Fruit fly (Drosophila melanogaster): ENCODE data around the gene CG17930.

Gene CG17930

dm6 chr3R:16327549-16327948 is at the start of gene CG17930:
CG17930 (plus strand) TSS chr3R:16327849.
- TF ChIP-seq Sin3A (optimal IDR thresholded peaks at IDR 0.05) (no peak), ttk (optimal IDR thresholded peaks at IDR 0.05) (no peak), Myc (optimal IDR thresholded peaks at IDR 0.05) (no peak), psq (optimal IDR thresholded peaks at IDR 0.05) (no peak), h (optimal IDR thresholded peaks at IDR 0.05) (no peak), insv (optimal IDR thresholded peaks at IDR 0.05) (no peak)

DNA sequence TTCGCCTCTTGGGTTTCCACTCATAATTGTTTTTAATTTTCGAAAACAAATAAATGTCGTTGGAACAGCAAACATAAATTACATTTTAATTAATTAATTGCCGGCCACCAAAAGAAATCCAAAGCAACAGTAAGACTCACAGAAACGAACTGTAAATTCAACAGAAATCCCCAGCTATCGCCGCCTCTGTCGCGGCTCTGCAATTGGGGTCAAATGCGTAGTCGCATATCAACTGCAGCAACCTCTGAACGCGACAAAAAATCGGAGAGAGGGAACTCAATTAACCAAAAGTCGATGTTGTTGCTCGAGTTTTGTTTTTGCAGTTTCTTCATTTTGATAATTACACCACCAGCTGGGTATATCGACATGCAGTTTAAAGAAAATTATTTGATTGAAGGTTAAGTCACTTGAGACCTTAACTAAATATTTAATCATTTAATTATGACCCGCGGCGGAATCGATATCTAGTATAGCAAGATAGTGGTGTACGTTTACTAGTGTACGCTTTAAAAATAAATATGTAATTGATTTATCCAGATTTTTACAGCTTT is 48.2 kb upstream of the CG17930 start:
- TF ChIP-seq h (optimal IDR thresholded peaks at IDR 0.05), result no peak
- no peak for TF ChIP-seq Myc (optimal IDR thresholded peaks at IDR 0.05)
- no peak for TF ChIP-seq ttk (optimal IDR thresholded peaks at IDR 0.05)
- TF ChIP-seq psq (optimal IDR thresholded peaks at IDR 0.05), result no peak
- no peak for TF ChIP-seq insv (optimal IDR thresholded peaks at IDR 0.05)
- no peak for TF ChIP-seq Sin3A (optimal IDR thresholded peaks at IDR 0.05)

DNA sequence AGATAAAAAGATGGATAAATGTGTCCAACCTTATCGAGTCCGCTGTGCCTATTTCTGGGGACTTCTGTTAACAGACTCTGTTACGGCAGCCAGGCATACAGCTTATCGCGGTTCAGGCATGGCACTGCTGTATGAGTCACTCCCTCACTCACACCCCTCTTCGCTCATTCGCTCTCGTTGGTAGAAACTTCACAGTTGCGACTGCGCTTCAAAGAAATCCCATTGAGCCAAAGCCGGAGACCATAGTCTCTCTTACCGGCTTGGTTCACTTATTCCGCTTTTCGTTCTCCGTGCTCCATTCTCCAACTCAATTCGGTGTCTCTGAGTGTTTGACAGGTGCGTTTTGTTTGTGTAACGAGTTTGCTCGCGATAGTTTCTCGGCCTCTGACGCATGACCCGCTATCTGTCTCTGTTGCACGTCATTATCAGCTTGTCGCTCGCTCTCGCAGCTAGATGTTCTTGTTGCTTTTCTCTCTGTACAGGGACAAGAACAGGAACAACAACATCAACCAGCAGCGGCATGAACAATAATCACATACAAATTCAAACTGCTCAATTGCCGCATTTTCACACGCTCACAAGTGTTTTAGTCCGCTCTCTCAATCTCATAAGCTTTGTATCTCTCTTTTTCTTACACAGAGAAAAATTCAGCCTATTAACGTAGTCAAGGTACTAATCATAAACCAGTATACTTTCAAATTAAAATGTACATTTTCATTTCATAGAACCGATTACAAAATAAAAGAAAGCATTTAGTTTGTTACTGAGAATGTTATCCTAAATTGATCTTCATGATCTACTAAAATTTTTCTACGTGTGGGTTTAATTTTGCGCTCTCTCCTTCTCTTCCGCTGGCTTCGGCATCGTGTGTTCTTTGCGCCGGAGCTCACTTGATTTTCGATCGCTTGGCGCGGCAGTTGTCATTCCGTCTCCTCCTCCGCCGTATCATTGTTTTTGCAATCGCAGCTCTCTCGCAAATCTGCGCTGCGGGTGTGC is 47.3 kb upstream of the CG17930 start:
- TF ChIP-seq Myc (optimal IDR thresholded peaks at IDR 0.05), result no peak
- no peak for TF ChIP-seq ttk (optimal IDR thresholded peaks at IDR 0.05)
- no peak for TF ChIP-seq Sin3A (optimal IDR thresholded peaks at IDR 0.05)
- no peak for TF ChIP-seq insv (optimal IDR thresholded peaks at IDR 0.05)
- TF ChIP-seq psq (optimal IDR thresholded peaks at IDR 0.05), result no peak

dm6 chr3R:16281033-16281680 is 46.5 kb upstream of the CG17930 start:
- no peak for TF ChIP-seq insv (optimal IDR thresholded peaks at IDR 0.05)

DNA sequence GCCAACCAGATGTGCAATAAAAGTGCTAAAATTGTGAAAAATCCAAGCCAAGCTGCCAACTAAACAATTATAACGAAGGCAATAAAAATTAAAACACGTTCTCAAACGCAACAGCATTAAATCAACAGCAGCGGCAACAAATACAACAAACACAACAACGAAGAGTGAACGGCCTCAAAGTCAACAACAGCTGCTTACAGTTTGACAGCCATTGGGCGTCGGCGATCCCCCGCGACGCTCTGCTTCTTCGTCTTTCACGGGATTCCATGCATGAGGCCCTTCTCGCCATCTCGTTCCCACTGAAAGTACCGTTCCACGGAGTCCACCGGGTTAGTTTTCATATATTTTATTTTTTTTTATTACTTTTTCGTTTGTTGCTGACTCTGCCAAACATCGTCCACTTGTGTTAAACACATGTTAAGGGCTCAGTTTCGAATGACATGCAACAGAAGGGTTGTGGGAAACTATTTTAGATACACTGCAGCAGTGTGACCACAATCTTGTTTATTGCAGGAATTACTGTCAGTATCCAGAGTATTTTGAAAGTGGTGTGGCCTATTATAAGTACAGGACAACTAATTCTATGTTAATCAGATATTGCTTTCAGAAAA is 45.5 kb upstream of the CG17930 start:
- TF ChIP-seq insv (optimal IDR thresholded peaks at IDR 0.05), result no peak
- TF ChIP-seq psq (optimal IDR thresholded peaks at IDR 0.05), result no peak
- TF ChIP-seq ttk (optimal IDR thresholded peaks at IDR 0.05), result no peak
- TF ChIP-seq Sin3A (optimal IDR thresholded peaks at IDR 0.05), result no peak
- no peak for TF ChIP-seq h (optimal IDR thresholded peaks at IDR 0.05)
- no peak for TF ChIP-seq Myc (optimal IDR thresholded peaks at IDR 0.05)

DNA sequence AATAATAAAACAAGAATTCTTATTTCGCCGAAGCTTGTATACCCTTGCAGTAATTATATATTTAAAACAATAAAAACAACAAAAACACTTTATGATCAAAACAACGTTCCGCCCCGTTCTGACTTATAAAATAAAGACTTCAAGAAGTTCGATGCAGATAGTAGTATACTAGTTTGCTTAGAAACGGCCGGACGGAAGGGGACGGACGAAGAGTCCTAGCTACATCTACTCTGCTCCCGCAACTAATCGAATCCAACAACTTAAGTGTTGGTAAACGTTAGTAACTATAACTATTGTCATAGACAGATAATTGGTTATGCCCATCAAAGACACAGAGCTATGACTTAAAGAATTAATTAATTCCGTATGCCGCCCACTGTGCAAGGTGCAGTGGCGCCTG is 43.2 kb upstream of the CG17930 start:
- no peak for TF ChIP-seq h (optimal IDR thresholded peaks at IDR 0.05)
- no peak for TF ChIP-seq Myc (optimal IDR thresholded peaks at IDR 0.05)
- TF ChIP-seq psq (optimal IDR thresholded peaks at IDR 0.05), result no peak
- no peak for TF ChIP-seq ttk (optimal IDR thresholded peaks at IDR 0.05)
- TF ChIP-seq Sin3A (optimal IDR thresholded peaks at IDR 0.05), result no peak
- TF ChIP-seq insv (optimal IDR thresholded peaks at IDR 0.05), result no peak

dm6 chr3R:16284901-16285300 is 42.7 kb upstream of the CG17930 start:
- TF ChIP-seq h (optimal IDR thresholded peaks at IDR 0.05) (no peak), ttk (optimal IDR thresholded peaks at IDR 0.05) (no peak), psq (optimal IDR thresholded peaks at IDR 0.05) (no peak), insv (optimal IDR thresholded peaks at IDR 0.05) (no peak), Sin3A (optimal IDR thresholded peaks at IDR 0.05) (no peak), Myc (optimal IDR thresholded peaks at IDR 0.05) (no peak)

- no peak for TF ChIP-seq psq (optimal IDR thresholded peaks at IDR 0.05)
- no peak for TF ChIP-seq ttk (optimal IDR thresholded peaks at IDR 0.05)
- no peak for TF ChIP-seq h (optimal IDR thresholded peaks at IDR 0.05)
- no peak for TF ChIP-seq Sin3A (optimal IDR thresholded peaks at IDR 0.05)
- TF ChIP-seq insv (optimal IDR thresholded peaks at IDR 0.05), result no peak
- TF ChIP-seq Myc (optimal IDR thresholded peaks at IDR 0.05), result no peak
Observed at dm6 chr3R:16285612-16286188, 41.9 kb upstream of the CG17930 start.

- TF ChIP-seq ttk (optimal IDR thresholded peaks at IDR 0.05) (no peak), h (optimal IDR thresholded peaks at IDR 0.05) (no peak), Sin3A (optimal IDR thresholded peaks at IDR 0.05) (no peak), Myc (optimal IDR thresholded peaks at IDR 0.05) (no peak), psq (optimal IDR thresholded peaks at IDR 0.05) (no peak), insv (optimal IDR thresholded peaks at IDR 0.05) (no peak)
Observed at dm6 chr3R:16287171-16287570, 40.5 kb upstream of the CG17930 start.

dm6 chr3R:16287850-16288249 is 39.8 kb upstream of the CG17930 start:
- TF ChIP-seq h (optimal IDR thresholded peaks at IDR 0.05) (no peak), Sin3A (optimal IDR thresholded peaks at IDR 0.05) (no peak), psq (optimal IDR thresholded peaks at IDR 0.05) (no peak), insv (optimal IDR thresholded peaks at IDR 0.05) (no peak), Myc (optimal IDR thresholded peaks at IDR 0.05) (no peak), ttk (optimal IDR thresholded peaks at IDR 0.05) (no peak)

dm6 chr3R:16288714-16289291 is 38.8 kb upstream of the CG17930 start:
- TF ChIP-seq Sin3A (optimal IDR thresholded peaks at IDR 0.05), result no peak
- TF ChIP-seq psq (optimal IDR thresholded peaks at IDR 0.05), result no peak
- TF ChIP-seq insv (optimal IDR thresholded peaks at IDR 0.05), result no peak

Data from Kc167 (cell line).